Fruit fly (Drosophila melanogaster) whole organism, adult: ENCODE data around the gene CG3726.
A peak's percentile ranks its signal among the peaks of the same experiment; 100 is the strongest.

Source experiments
- CG11617 ChIP-seq: fragments of 200-800 bp; sonication (Bioruptor generic); optimal IDR thresholded peaks from 2 replicates; lab custom pipeline; 2017; ENCODE audit warnings: mild to moderate bottlenecking, missing biosample characterization, missing genetic modification reagents, missing genetic modification characterization
- CG12768 ChIP-seq: fragments of 200-800 bp; sonication (Bioruptor generic); optimal IDR thresholded peaks from 2 replicates; lab custom pipeline; 2017; ENCODE audit warnings: missing biosample characterization, missing genetic modification characterization, mild to moderate bottlenecking, moderate library complexity, missing genetic modification reagents
- CG1620 ChIP-seq: fragments of 200-800 bp; sonication (Bioruptor generic); optimal IDR thresholded peaks from 2 replicates; lab custom pipeline; 2016; ENCODE audit warnings: missing biosample characterization, missing genetic modification characterization
- CG33017 ChIP-seq: fragments of 200-800 bp; sonication (Bioruptor generic); optimal IDR thresholded peaks from 2 replicates; lab custom pipeline; 2018; ENCODE audit warnings: missing biosample characterization, mild to moderate bottlenecking, missing genetic modification characterization, moderate library complexity
- CG7045 ChIP-seq: fragments of 200-800 bp; sonication (Bioruptor generic); optimal IDR thresholded peaks from 2 replicates; lab custom pipeline; 2017; ENCODE audit warnings: missing biosample characterization, mild to moderate bottlenecking, missing genetic modification characterization
- CG7101 ChIP-seq: fragments of 200-800 bp; sonication (Bioruptor generic); optimal IDR thresholded peaks from 2 replicates; lab custom pipeline; 2018; ENCODE audit warnings: missing biosample characterization, mild to moderate bottlenecking, missing genetic modification characterization, moderate library complexity
- Hr96 ChIP-seq: fragments of 200-800 bp; sonication (Bioruptor generic); optimal IDR thresholded peaks from 2 replicates; lab custom pipeline; 2016; ENCODE audit warnings: missing biosample characterization, missing genetic modification characterization
- Mnt ChIP-seq: fragments of 200-800 bp; sonication (Bioruptor generic); optimal IDR thresholded peaks from 2 replicates; lab custom pipeline; 2016; ENCODE audit warnings: missing biosample characterization, mild to moderate bottlenecking, missing genetic modification characterization
- bab1 ChIP-seq: fragments of 200-800 bp; sonication (Bioruptor generic); optimal IDR thresholded peaks from 3 replicates; lab custom pipeline; 2019; ENCODE audit warnings: missing biosample characterization, mild to moderate bottlenecking, missing genetic modification characterization, moderate library complexity
- cnc ChIP-seq, 2 experiments: fragments of >200 bp; optimal IDR thresholded peaks; 2 replicates each; lab custom pipeline; 2017
- kay ChIP-seq: fragments of 200-800 bp; sonication (Bioruptor generic); peaks from one replicate; lab custom pipeline; 2016; ENCODE audit warnings: missing biosample characterization, missing genetic modification characterization, borderline replicate concordance
- ovo ChIP-seq: fragments of 200-800 bp; sonication (Bioruptor generic); optimal IDR thresholded peaks from 2 replicates; lab custom pipeline; 2016; ENCODE audit warnings: missing biosample characterization, missing genetic modification characterization
- pad ChIP-seq: fragments of 200-800 bp; sonication (Bioruptor generic); optimal IDR thresholded peaks from 3 replicates; lab custom pipeline; 2017; ENCODE audit warnings: missing biosample characterization, missing genetic modification characterization, mild to moderate bottlenecking, moderate library complexity, missing genetic modification reagents

Gene CG3726

DNA sequence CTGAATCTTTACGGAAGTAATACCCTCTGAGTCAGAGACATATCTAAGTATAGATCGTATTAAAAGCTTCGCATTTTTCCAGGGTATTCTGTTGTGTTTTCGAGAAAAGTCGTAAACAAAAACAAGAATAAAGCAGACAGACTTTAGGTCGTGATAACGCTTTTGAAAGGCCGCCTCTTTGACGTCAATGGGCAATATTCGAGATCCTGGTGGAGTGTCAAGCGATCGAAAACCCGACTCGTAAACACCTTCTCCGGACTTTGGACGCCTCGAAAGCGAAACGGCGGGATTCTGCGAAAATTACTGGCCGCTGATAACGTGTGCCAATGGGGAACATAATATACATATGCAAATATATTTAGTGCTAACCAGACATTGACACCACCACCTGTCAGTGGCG, 70.5 kb downstream of the CG3726 start:
- TF ChIP-seq bab1 (GFP tag; lab: Kevin White, UChicago) (no peak), kay (GFP tag; lab: Kevin White, UChicago) (peak; percentile 89)

- no peak for TF ChIP-seq CG1620 (GFP tag; lab: Kevin White, UChicago)
- TF ChIP-seq ovo (GFP tag; lab: Kevin White, UChicago): peak; percentile 25
- TF ChIP-seq kay (GFP tag; lab: Kevin White, UChicago): peak; percentile 67
- no peak for TF ChIP-seq cnc (optimal IDR thresholded peaks at IDR 0.05; lab: Kevin White, UChicago)
- peak; percentile 33 for TF ChIP-seq Hr96 (GFP tag; lab: Kevin White, UChicago)
- no peak for TF ChIP-seq CG12768 (GFP tag; lab: Kevin White, UChicago)
Observed at dm6 chrX:5988088-5988987, 71.4 kb downstream of the CG3726 start, which contains the start of gene CG5966. CG5966 (plus strand) TSS chrX:5988791.

DNA sequence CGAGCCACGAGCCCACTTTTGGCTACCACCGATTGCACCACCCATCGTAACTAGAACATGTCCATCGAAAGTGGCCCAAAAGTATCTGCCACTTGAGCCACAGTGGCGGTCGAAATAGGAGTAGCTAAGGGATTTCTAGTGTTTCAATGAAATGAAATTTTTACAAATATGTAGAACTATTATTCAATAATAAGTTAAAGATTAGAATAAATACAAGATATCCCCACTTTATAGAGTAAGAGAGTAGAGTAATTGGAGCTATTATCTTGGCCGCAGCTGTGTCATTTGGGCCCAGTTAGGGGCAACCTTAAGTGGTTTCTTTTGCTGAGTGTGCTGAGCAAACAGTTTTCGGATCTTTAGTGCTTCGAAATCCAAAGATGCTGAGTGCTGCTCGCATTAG, 72.5 kb downstream of the CG3726 start:
- no peak for TF ChIP-seq bab1 (GFP tag; lab: Kevin White, UChicago)
- no peak for TF ChIP-seq Mnt (GFP tag; lab: Kevin White, UChicago)
- no peak for TF ChIP-seq CG11617
- no peak for TF ChIP-seq pad (GFP tag; lab: Kevin White, UChicago)
- peak; percentile 32 for TF ChIP-seq CG7101 (tag; lab: Kevin White, UChicago)
- TF ChIP-seq CG33017 (tag; lab: Kevin White, UChicago): no peak
- no peak for TF ChIP-seq CG7045 (GFP tag; lab: Kevin White, UChicago)
